Worm (Caenorhabditis elegans) whole organism, early embryonic: ENCODE results near the gene ZK550.6.

Experiments used
- B0310.2 ChIP-seq: sonication (generic microtip); optimal IDR thresholded peaks from 2 replicates; lab custom pipeline; 2016; ENCODE audit warnings: mild to moderate bottlenecking, missing genetic modification characterization, missing compliant biosample characterization
- F13C5.2 ChIP-seq: sonication (generic microtip); optimal IDR thresholded peaks from 2 replicates; lab custom pipeline; 2017; ENCODE audit warnings: mild to moderate bottlenecking, missing genetic modification characterization, inconsistent platforms, missing compliant biosample characterization
- aly-1 ChIP-seq: sonication (generic microtip); optimal IDR thresholded peaks from 2 replicates; lab custom pipeline; 2016; ENCODE audit warnings: missing genetic modification characterization, missing compliant biosample characterization
- ama-1 ChIP-seq: fragments of 150-350 bp; optimal IDR thresholded peaks from 2 replicates; lab custom pipeline; 2014
- ceh-13 ChIP-seq: fragments of 200-800 bp; sonication (Bioruptor generic); optimal IDR thresholded peaks from 2 replicates; lab custom pipeline; 2018; ENCODE audit warnings: mild to moderate bottlenecking, missing genetic modification characterization, missing compliant biosample characterization
- ets-7 ChIP-seq: sonication (generic microtip); optimal IDR thresholded peaks from 2 replicates; lab custom pipeline; 2016; ENCODE audit warnings: missing genotype, missing genetic modification characterization, missing compliant biosample characterization
- flt-1 ChIP-seq: fragments of 200-800 bp; sonication (Bioruptor generic); IDR thresholded peaks from 2 replicates; pipeline ENCODE4 v1.3.6; 2022; ENCODE audit warnings: missing genetic modification characterization, missing compliant biosample characterization
- hmbx-1 ChIP-seq: sonication (generic microtip); optimal IDR thresholded peaks from 2 replicates; lab custom pipeline; 2016; ENCODE audit warnings: mild to moderate bottlenecking, missing genetic modification characterization, missing compliant biosample characterization
- hmg-4 ChIP-seq: fragments of 200-800 bp; sonication (Bioruptor generic); optimal IDR thresholded peaks from 2 replicates; lab custom pipeline; 2018; ENCODE audit warnings: mild to moderate bottlenecking, missing genetic modification characterization, missing compliant biosample characterization
- hnd-1 ChIP-seq: sonication (generic microtip); optimal IDR thresholded peaks from 2 replicates; lab custom pipeline; 2016; ENCODE audit warnings: missing genetic modification characterization, missing compliant biosample characterization
- sea-1 ChIP-seq: fragments of 200-800 bp; sonication (Bioruptor generic); conservative IDR thresholded peaks from 2 replicates; pipeline ENCODE4 v1.3.6; 2022; ENCODE audit warnings: missing genetic modification characterization, missing compliant biosample characterization
- tbx-11 ChIP-seq: fragments of 200-800 bp; sonication (Bioruptor generic); IDR thresholded peaks from 2 replicates; pipeline ENCODE4 v1.3.6; 2022; ENCODE audit warnings: missing genetic modification characterization, missing compliant biosample characterization
- tbx-37 ChIP-seq: fragments of 200-800 bp; sonication (Bioruptor generic); conservative IDR thresholded peaks from 2 replicates; pipeline ENCODE4 v1.3.6; 2022; ENCODE audit warnings: missing genetic modification reagents, missing genetic modification characterization, missing compliant biosample characterization
- tra-4 ChIP-seq: sonication (generic microtip); optimal IDR thresholded peaks from 2 replicates; lab custom pipeline; 2017; ENCODE audit warnings: missing genetic modification characterization, missing compliant biosample characterization

ce11 chrIV:17215070-17215469 is 47.2 kb downstream of the ZK550.6 start:
- TF ChIP-seq ceh-13 (GFP tag; lab: Kevin White, UChicago) (no peak), ets-7 (no peak), tra-4 (no peak), tbx-11 (GFP tag; lab: Robert Waterston, UW) (no peak), F13C5.2 (tag; lab: Kevin White, UChicago) (no peak), sea-1 (GFP tag; lab: Robert Waterston, UW) (no peak), aly-1 (tag; lab: Kevin White, UChicago) (no peak), B0310.2 (tag; lab: Kevin White, UChicago) (no peak), flt-1 (GFP tag; lab: Robert Waterston, UW) (no peak), hmg-4 (no peak), tbx-37 (GFP tag; lab: Robert Waterston, UW) (no peak), ama-1 (lab: Kevin White, UChicago) (no peak), hnd-1 (tag; lab: Kevin White, UChicago) (no peak), hmbx-1 (no peak)
